Worm (Caenorhabditis elegans): Measurements from ENCODE around the gene F44E2.3.

DNA sequence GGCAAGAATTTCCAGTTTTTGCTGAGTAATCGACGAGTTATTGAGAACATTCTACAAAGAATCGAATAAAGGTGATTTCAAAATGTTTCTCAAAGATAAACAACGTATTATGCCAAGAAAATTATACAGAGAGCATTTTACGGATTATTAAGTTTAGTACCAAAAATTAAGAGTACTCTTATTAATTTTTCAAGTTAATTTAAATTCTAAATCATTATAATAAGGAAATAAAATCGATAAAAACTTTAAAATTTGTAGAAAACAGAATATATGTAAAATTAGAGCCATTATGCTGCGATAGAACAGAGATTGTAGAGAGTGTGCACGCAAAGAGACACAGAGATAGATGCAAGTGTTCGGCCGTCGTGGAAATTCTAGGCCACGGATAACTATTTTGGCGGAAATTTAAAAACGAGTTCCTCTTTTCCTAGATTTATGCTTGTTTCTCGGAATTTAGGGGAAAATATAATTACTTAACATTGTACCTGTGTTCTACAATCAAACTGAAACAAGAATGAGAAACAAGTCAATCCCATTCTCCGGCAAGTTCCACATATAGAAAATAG is 21.5 kb upstream of the F44E2.3 start, which contains the start of gene F44E2.9:
- no peak for TF ChIP-seq tbx-9 (tag; optimal IDR thresholded peaks at IDR 0.05; ENCODE audit: borderline replicate concordance)
- no peak for TF ChIP-seq egl-44 (GFP tag; IDR thresholded peaks at IDR 0.05)
- TF ChIP-seq ama-1 (optimal IDR thresholded peaks at IDR 0.05): no peak
- no peak for TF ChIP-seq ama-1 (GFP tag; optimal IDR thresholded peaks at IDR 0.05)
- TF ChIP-seq Y53G8AR.9 (GFP tag; conservative IDR thresholded peaks at IDR 0.05): no peak
- TF ChIP-seq mxl-1 (tag; optimal IDR thresholded peaks at IDR 0.05): no peak
- TF ChIP-seq let-607 (tag; optimal IDR thresholded peaks at IDR 0.05): no peak
- no peak for TF ChIP-seq T07F8.4 (tag; optimal IDR thresholded peaks at IDR 0.05)
- no peak for TF ChIP-seq snpc-4 (GFP tag; optimal IDR thresholded peaks at IDR 0.05)
- TF ChIP-seq snpc-4 (tag; optimal IDR thresholded peaks at IDR 0.05): peak in 2 of 4 experiments; percentile 11 to 34
- TF ChIP-seq Y53F4B.3 (GFP tag; IDR thresholded peaks at IDR 0.05): no peak
- TF ChIP-seq lin-26 (GFP tag; IDR thresholded peaks at IDR 0.05): no peak
- no peak for TF ChIP-seq unc-62 (GFP tag; optimal IDR thresholded peaks at IDR 0.05)
- no peak for TF ChIP-seq B0035.1 (tag; optimal IDR thresholded peaks at IDR 0.05)
- peak; percentile 74 for TF ChIP-seq D2030.7 (GFP tag; IDR thresholded peaks at IDR 0.05)
